Worm (Caenorhabditis elegans) whole organism, L2 larva: ENCODE measurements around the gene cyp-33C2.

Source experiments
- C34F6.9 ChIP-seq: fragments of 150-350 bp; optimal IDR thresholded peaks from 2 replicates; lab custom pipeline; 2014; ENCODE audit warnings: missing biosample characterization, missing genetic modification characterization
- F13H6.1 ChIP-seq: sonication (generic microtip); optimal IDR thresholded peaks from 2 replicates; lab custom pipeline; 2016; ENCODE audit warnings: missing genetic modification characterization, missing compliant biosample characterization
- R02D3.7 ChIP-seq: fragments of 150-350 bp; optimal IDR thresholded peaks from 2 replicates; lab custom pipeline; 2014; ENCODE audit warnings: missing biosample characterization, missing genetic modification characterization
- Y55F3AM.14 ChIP-seq: fragments of 200-800 bp; sonication (Bioruptor generic); optimal IDR thresholded peaks from 2 replicates; lab custom pipeline; 2018; ENCODE audit warnings: mild to moderate bottlenecking, missing genetic modification characterization, missing compliant biosample characterization
- ZK546.5 ChIP-seq: sonication (generic microtip); optimal IDR thresholded peaks from 2 replicates; lab custom pipeline; 2017; ENCODE audit warnings: missing biosample characterization, missing genetic modification characterization
- aly-2 ChIP-seq: fragments of 150-350 bp; optimal IDR thresholded peaks from 2 replicates; lab custom pipeline; 2014; ENCODE audit warnings: missing biosample characterization, missing genetic modification characterization
- ama-1 ChIP-seq: fragments of 150-350 bp; optimal IDR thresholded peaks from 2 replicates; lab custom pipeline; 2018; ENCODE audit warnings: inconsistent platforms
- ceh-82 ChIP-seq: fragments of 150-350 bp; optimal IDR thresholded peaks from 2 replicates; lab custom pipeline; 2014; ENCODE audit warnings: missing biosample characterization, missing genetic modification characterization
- crh-2 ChIP-seq: sonication (generic microtip); optimal IDR thresholded peaks from 2 replicates; lab custom pipeline; 2017; ENCODE audit warnings: missing biosample characterization, missing genetic modification characterization
- egl-27 ChIP-seq: sonication (generic microtip); optimal IDR thresholded peaks from 3 replicates; lab custom pipeline; 2017; ENCODE audit warnings: missing biosample characterization, missing genetic modification reagents, missing genetic modification characterization
- elt-3 ChIP-seq: sonication (generic microtip); optimal IDR thresholded peaks from 2 replicates; lab custom pipeline; 2017; ENCODE audit warnings: missing biosample characterization, missing genetic modification characterization
- fos-1 ChIP-seq: fragments of 150-350 bp; optimal IDR thresholded peaks from 2 replicates; lab custom pipeline; 2014; ENCODE audit warnings: missing biosample characterization, missing genetic modification characterization
- gmeb-1 ChIP-seq: fragments of 150-350 bp; optimal IDR thresholded peaks from 2 replicates; lab custom pipeline; 2014; ENCODE audit warnings: missing biosample characterization, missing genetic modification characterization
- lin-11 ChIP-seq: fragments of 150-350 bp; sonication (generic microtip); optimal IDR thresholded peaks from 2 replicates; lab custom pipeline; 2014; ENCODE audit warnings: missing biosample characterization, missing genetic modification characterization, inconsistent platforms, mixed read lengths
- lin-13 ChIP-seq: fragments of 150-350 bp; optimal IDR thresholded peaks from 2 replicates; lab custom pipeline; 2014; ENCODE audit warnings: missing biosample characterization, missing genetic modification reagents, missing genetic modification characterization
- lin-39 ChIP-seq: fragments of 150-350 bp; optimal IDR thresholded peaks from 2 replicates; lab custom pipeline; 2014; ENCODE audit warnings: missing biosample characterization, missing genetic modification reagents, missing genetic modification characterization
- lsy-2 ChIP-seq, 2 experiments: fragments of 150-350 bp in 1 of 2; sonication (generic microtip) in 1 of 2; optimal IDR thresholded peaks; 2 replicates each; lab custom pipeline; 2014 to 2017; ENCODE audit warnings: missing biosample characterization in 2 of 2, missing genetic modification characterization in 2 of 2
- mdl-1 ChIP-seq, 2 experiments: fragments of 150-350 bp in 1 of 2; sonication (generic microtip) in 1 of 2; optimal IDR thresholded peaks; 2 replicates each; lab custom pipeline; 2017; ENCODE audit warnings: missing biosample characterization in 2 of 2, missing genetic modification characterization in 2 of 2
- nhr-10 ChIP-seq: sonication (generic microtip); optimal IDR thresholded peaks from 2 replicates; lab custom pipeline; 2017; ENCODE audit warnings: missing biosample characterization, missing genetic modification characterization
- nhr-11 ChIP-seq: fragments of 150-350 bp; optimal IDR thresholded peaks from 2 replicates; lab custom pipeline; 2014; ENCODE audit warnings: missing biosample characterization, missing genetic modification characterization
- nhr-12 ChIP-seq: fragments of 150-350 bp; optimal IDR thresholded peaks from 2 replicates; lab custom pipeline; 2014; ENCODE audit warnings: missing biosample characterization, missing genetic modification characterization
- nhr-129 ChIP-seq: fragments of 150-350 bp; optimal IDR thresholded peaks from 2 replicates; lab custom pipeline; 2014; ENCODE audit warnings: missing biosample characterization, missing genetic modification characterization
- nhr-21 ChIP-seq: fragments of 150-350 bp; optimal IDR thresholded peaks from 2 replicates; lab custom pipeline; 2014; ENCODE audit warnings: missing biosample characterization, missing genetic modification characterization
- nhr-237 ChIP-seq: fragments of 150-350 bp; optimal IDR thresholded peaks from 2 replicates; lab custom pipeline; 2014; ENCODE audit warnings: missing biosample characterization, missing genetic modification characterization
- nhr-25 ChIP-seq: fragments of 150-350 bp; sonication (generic microtip); optimal IDR thresholded peaks from 3 replicates; lab custom pipeline; 2014; ENCODE audit warnings: missing biosample characterization, missing genetic modification characterization
- nhr-6 ChIP-seq: fragments of 150-350 bp; optimal IDR thresholded peaks from 2 replicates; lab custom pipeline; 2014; ENCODE audit warnings: missing biosample characterization, missing genetic modification characterization
- nhr-77 ChIP-seq: fragments of 150-350 bp; optimal IDR thresholded peaks from 2 replicates; lab custom pipeline; 2014; ENCODE audit warnings: missing biosample characterization, missing genetic modification characterization
- sem-4 ChIP-seq: fragments of 150-350 bp; optimal IDR thresholded peaks from 2 replicates; lab custom pipeline; 2014; ENCODE audit warnings: missing biosample characterization, missing genetic modification reagents, missing genetic modification characterization
- sma-3 ChIP-seq: sonication (generic microtip); optimal IDR thresholded peaks from 2 replicates; lab custom pipeline; 2016; ENCODE audit warnings: missing genetic modification reagents, missing genetic modification characterization, missing compliant biosample characterization
- sma-9 ChIP-seq, 2 experiments: fragments of 150-350 bp in 1 of 2; sonication (generic microtip) in 1 of 2; optimal IDR thresholded peaks; 2 replicates each; lab custom pipeline; 2014 to 2016; ENCODE audit warnings: missing genetic modification characterization in 2 of 2, mild to moderate bottlenecking in 1 of 2, missing biosample characterization in 1 of 2, missing compliant biosample characterization in 1 of 2, missing genetic modification reagents in 1 of 2, moderate library complexity in 1 of 2
- unc-39 ChIP-seq: fragments of 150-350 bp; optimal IDR thresholded peaks from 2 replicates; lab custom pipeline; 2014; ENCODE audit warnings: missing biosample characterization, missing genetic modification characterization
- unc-55 ChIP-seq: fragments of 150-350 bp; sonication (generic microtip); optimal IDR thresholded peaks from 3 replicates; lab custom pipeline; 2014; ENCODE audit warnings: missing biosample characterization, missing genetic modification reagents, missing genetic modification characterization
- zag-1 ChIP-seq: fragments of 150-350 bp; optimal IDR thresholded peaks from 2 replicates; lab custom pipeline; 2014; ENCODE audit warnings: missing biosample characterization, missing genetic modification characterization
- ztf-1 ChIP-seq: fragments of 200-800 bp; sonication (Bioruptor generic); conservative IDR thresholded peaks from 2 replicates; pipeline ENCODE4 v1.3.6; 2022; ENCODE audit warnings: missing genetic modification characterization, missing compliant biosample characterization
- ztf-11 ChIP-seq: sonication (generic microtip); optimal IDR thresholded peaks from 2 replicates; lab custom pipeline; 2017; ENCODE audit warnings: missing biosample characterization, missing genetic modification characterization
- ztf-4 ChIP-seq: fragments of 150-350 bp; optimal IDR thresholded peaks from 2 replicates; lab custom pipeline; 2014; ENCODE audit warnings: missing biosample characterization, missing genetic modification characterization

cyp-33C2 gene

ce11 chrV:2183162-2183561, at the start of gene cyp-33C2:
Gene cyp-33C2, plus strand, starts transcription at chrV:2183488.
- no peak for TF ChIP-seq nhr-12 (tag; lab: Kevin White, UChicago)
- TF ChIP-seq sem-4, result no peak
- TF ChIP-seq, all 48 proteins: peak for 0

DNA sequence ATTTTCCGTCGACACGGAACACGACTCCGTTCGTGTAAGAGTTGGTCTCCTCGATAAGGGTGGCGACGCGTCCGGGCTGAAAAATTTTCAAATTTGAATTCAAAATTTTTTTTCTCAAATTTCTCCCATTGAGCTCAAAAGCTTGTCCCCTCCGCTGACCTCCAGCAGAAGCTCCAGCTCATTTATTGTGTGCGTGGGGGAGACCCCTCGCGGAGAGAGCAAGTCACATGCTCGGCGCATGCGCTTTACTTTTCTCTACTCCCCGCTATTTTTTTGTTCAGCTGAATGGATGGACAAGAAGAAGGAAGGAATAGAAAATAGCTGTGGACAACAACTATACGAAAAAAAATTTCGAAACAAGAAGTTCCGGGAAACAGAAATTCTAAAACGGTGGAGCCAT, 49.8 kb upstream of the cyp-33C2 start:
- TF ChIP-seq fos-1 (tag; lab: Kevin White, UChicago), result peak; percentile 9
- peak; percentile 87 for TF ChIP-seq F13H6.1 (tag; lab: Kevin White, UChicago)
- TF ChIP-seq elt-3 (tag; lab: Kevin White, UChicago), result no peak
- no peak for TF ChIP-seq nhr-77 (tag; lab: Kevin White, UChicago)
- no peak for TF ChIP-seq nhr-6 (tag; lab: Kevin White, UChicago)
- TF ChIP-seq sem-4, result peak; percentile 69
- TF ChIP-seq lsy-2 (tag; optimal IDR thresholded peaks at IDR 0.05; lab: Kevin White, UChicago), result peak in 1 of 2 experiments; percentile 68
- no peak for TF ChIP-seq ZK546.5 (tag; lab: Kevin White, UChicago)
- TF ChIP-seq aly-2 (tag; lab: Kevin White, UChicago), result no peak
- no peak for TF ChIP-seq unc-39 (tag; lab: Kevin White, UChicago)
- peak; percentile 64 for TF ChIP-seq lin-11 (tag; lab: Kevin White, UChicago)
- TF ChIP-seq ztf-4 (tag; lab: Kevin White, UChicago), result peak; percentile 29
- TF ChIP-seq sma-3 (GFP tag; lab: Kevin White, UChicago), result no peak
- peak; percentile 78 for TF ChIP-seq Y55F3AM.14 (GFP tag; lab: Kevin White, UChicago)
- no peak for TF ChIP-seq lin-39 (tag; lab: Kevin White, UChicago)
- TF ChIP-seq C34F6.9 (tag; lab: Kevin White, UChicago), result peak; percentile 84
- no peak for TF ChIP-seq nhr-12 (tag; lab: Kevin White, UChicago)
- TF ChIP-seq unc-55 (GFP tag; lab: Kevin White, UChicago), result peak; percentile 59
- peak; percentile 11 for TF ChIP-seq egl-27
- no peak for TF ChIP-seq nhr-11 (tag; lab: Kevin White, UChicago)
- TF ChIP-seq ama-1 (lab: Kevin White, UChicago), result no peak
- TF ChIP-seq ztf-11 (tag; lab: Kevin White, UChicago), result no peak
- no peak for TF ChIP-seq nhr-21
- TF ChIP-seq mdl-1 (tag; optimal IDR thresholded peaks at IDR 0.05; lab: Kevin White, UChicago), result peak; percentile 58 to 86
- no peak for TF ChIP-seq nhr-10 (tag; lab: Kevin White, UChicago)
- TF ChIP-seq lin-13 (GFP tag; lab: Kevin White, UChicago), result peak; percentile 50
- no peak for TF ChIP-seq ceh-82 (tag; lab: Kevin White, UChicago)
- TF ChIP-seq sma-9 (GFP tag; optimal IDR thresholded peaks at IDR 0.05; lab: Kevin White, UChicago), result peak; percentile 93
- TF ChIP-seq sma-9 (tag; optimal IDR thresholded peaks at IDR 0.05; lab: Kevin White, UChicago), result no peak
- peak; percentile 62 for TF ChIP-seq crh-2 (tag; lab: Kevin White, UChicago)
- peak; percentile 78 for TF ChIP-seq nhr-129 (tag; lab: Kevin White, UChicago)
- peak; percentile 83 for TF ChIP-seq zag-1 (tag; lab: Kevin White, UChicago)

DNA sequence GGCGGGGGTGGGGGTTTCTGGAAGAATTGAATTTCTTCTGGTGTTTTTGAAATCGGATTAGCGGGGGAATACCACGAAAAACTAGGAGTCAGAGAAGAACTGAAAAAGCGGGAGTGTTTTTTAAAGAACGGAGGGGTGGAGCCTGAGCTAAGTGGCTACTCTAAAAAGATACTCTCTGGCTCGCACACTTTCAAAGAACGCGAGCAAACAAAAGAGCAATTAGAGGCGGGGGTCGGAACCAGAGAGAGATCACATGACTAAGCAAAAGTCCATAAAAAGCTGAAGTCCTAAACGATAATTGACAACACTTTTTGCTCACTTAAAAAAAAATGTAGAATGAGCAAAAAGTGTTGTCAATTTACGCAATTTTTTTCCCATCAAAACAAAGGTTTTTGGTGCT, 48.9 kb upstream of the cyp-33C2 start:
- TF ChIP-seq F13H6.1 (tag; lab: Kevin White, UChicago) (peak; percentile 53), unc-55 (GFP tag; lab: Kevin White, UChicago) (no peak), gmeb-1 (tag; lab: Kevin White, UChicago) (no peak), Y55F3AM.14 (GFP tag; lab: Kevin White, UChicago) (peak; percentile 26), sem-4 (peak; percentile 43), R02D3.7 (tag; lab: Kevin White, UChicago) (no peak), lsy-2 (tag; optimal IDR thresholded peaks at IDR 0.05; lab: Kevin White, UChicago) (peak in 1 of 2 experiments; percentile 23), ztf-11 (tag; lab: Kevin White, UChicago) (no peak), sma-9 (GFP tag; optimal IDR thresholded peaks at IDR 0.05; lab: Kevin White, UChicago) (peak; percentile 52), sma-9 (tag; optimal IDR thresholded peaks at IDR 0.05; lab: Kevin White, UChicago) (no peak)
- TF ChIP-seq, all 48 proteins: peak for 5

ce11 chrV:2135323-2135722, 48.0 kb upstream of the cyp-33C2 start:
- TF ChIP-seq nhr-21 (peak; percentile 25), fos-1 (tag; lab: Kevin White, UChicago) (peak; percentile 42), F13H6.1 (tag; lab: Kevin White, UChicago) (peak; percentile 36), nhr-25 (tag; lab: Kevin White, UChicago) (peak; percentile 3), sma-9 (GFP tag; optimal IDR thresholded peaks at IDR 0.05; lab: Kevin White, UChicago) (peak; percentile 71), sma-9 (tag; optimal IDR thresholded peaks at IDR 0.05; lab: Kevin White, UChicago) (no peak), lin-13 (GFP tag; lab: Kevin White, UChicago) (no peak), ztf-4 (tag; lab: Kevin White, UChicago) (no peak), C34F6.9 (tag; lab: Kevin White, UChicago) (peak; percentile 24), ztf-1 (GFP tag; lab: Robert Waterston, UW) (no peak), lin-11 (tag; lab: Kevin White, UChicago) (peak; percentile 31), unc-55 (GFP tag; lab: Kevin White, UChicago) (no peak), mdl-1 (tag; optimal IDR thresholded peaks at IDR 0.05; lab: Kevin White, UChicago) (peak; percentile 20 to 44), R02D3.7 (tag; lab: Kevin White, UChicago) (no peak), nhr-237 (tag; lab: Kevin White, UChicago) (no peak), lsy-2 (tag; optimal IDR thresholded peaks at IDR 0.05; lab: Kevin White, UChicago) (peak in 1 of 2 experiments; percentile 11), zag-1 (tag; lab: Kevin White, UChicago) (peak; percentile 5), sma-3 (GFP tag; lab: Kevin White, UChicago) (no peak), ama-1 (lab: Kevin White, UChicago) (no peak), gmeb-1 (tag; lab: Kevin White, UChicago) (no peak), nhr-11 (tag; lab: Kevin White, UChicago) (no peak), ZK546.5 (tag; lab: Kevin White, UChicago) (no peak), elt-3 (tag; lab: Kevin White, UChicago) (no peak), nhr-129 (tag; lab: Kevin White, UChicago) (peak; percentile 87)
